Worm (Caenorhabditis elegans) whole organism, L4 larva: Measurements from ENCODE around the gene F07C3.9.

Experiments
- ama-1 ChIP-seq: fragments of 150-350 bp; optimal IDR thresholded peaks from 2 replicates; lab custom pipeline; 2014; ENCODE audit warnings: inconsistent platforms, mixed read lengths
- ces-1 ChIP-seq: fragments of 150-350 bp; sonication (generic microtip); optimal IDR thresholded peaks from 4 replicates; lab custom pipeline; 2014; ENCODE audit warnings: missing biosample characterization, missing genetic modification reagents, missing genetic modification characterization
- daf-8 ChIP-seq: fragments of 200-800 bp; sonication (Bioruptor generic); IDR thresholded peaks from 2 replicates; pipeline ENCODE4 v1.3.6; 2022; ENCODE audit warnings: missing genetic modification characterization, missing compliant biosample characterization
- egl-27 ChIP-seq: sonication (generic microtip); optimal IDR thresholded peaks from 3 replicates; lab custom pipeline; 2017; ENCODE audit warnings: missing biosample characterization, missing genetic modification reagents, missing genetic modification characterization
- hlh-30 ChIP-seq: sonication (generic microtip); optimal IDR thresholded peaks from 2 replicates; lab custom pipeline; 2017; ENCODE audit warnings: antibody characterized with exemption, mild to moderate bottlenecking, missing genetic modification characterization, missing compliant biosample characterization; ENCODE audit not compliant: insufficient read depth
- jun-1 ChIP-seq: fragments of 150-350 bp; optimal IDR thresholded peaks from 2 replicates; lab custom pipeline; 2014; ENCODE audit warnings: missing biosample characterization, missing genetic modification reagents, missing genetic modification characterization
- lin-13 ChIP-seq: fragments of 150-350 bp; optimal IDR thresholded peaks from 2 replicates; lab custom pipeline; 2014; ENCODE audit warnings: missing biosample characterization, missing genetic modification reagents, missing genetic modification characterization
- lin-39 ChIP-seq: fragments of 150-350 bp; optimal IDR thresholded peaks from 2 replicates; lab custom pipeline; 2014; ENCODE audit warnings: missing biosample characterization, missing genetic modification reagents, missing genetic modification characterization
- nhr-11 ChIP-seq: fragments of 150-350 bp; optimal IDR thresholded peaks from 2 replicates; lab custom pipeline; 2014; ENCODE audit warnings: missing biosample characterization, missing genetic modification characterization
- nhr-28 ChIP-seq: fragments of 150-350 bp; optimal IDR thresholded peaks from 2 replicates; lab custom pipeline; 2014; ENCODE audit warnings: missing biosample characterization, missing genetic modification characterization
- unc-39 ChIP-seq: sonication (generic microtip); optimal IDR thresholded peaks from 2 replicates; lab custom pipeline; 2017; ENCODE audit warnings: missing biosample characterization, missing genetic modification characterization
- unc-62 ChIP-seq, 3 experiments: fragments of 150-350 bp in 1 of 3; sonication (generic microtip); optimal IDR thresholded peaks in 2 of 3; peaks in 1 of 3; 1 replicate in 1 of 3; 2 replicates in 2 of 3; lab custom pipeline; 2014 to 2017; ENCODE audit warnings: missing biosample characterization in 3 of 3, missing genetic modification characterization in 3 of 3, missing genetic modification reagents in 3 of 3, missing genotype in 1 of 3
- ztf-11 ChIP-seq: fragments of 150-350 bp; optimal IDR thresholded peaks from 2 replicates; lab custom pipeline; 2014; ENCODE audit warnings: missing biosample characterization, missing genetic modification characterization

ce11 chrV:9208878-9209277 lies 45.6 kb downstream of the F07C3.9 start:
- TF ChIP-seq nhr-28 (no peak), nhr-11 (no peak), egl-27 (tag; lab: Kevin White, UChicago) (no peak), daf-8 (GFP tag; lab: Robert Waterston, UW) (no peak), ces-1 (GFP tag; lab: Kevin White, UChicago) (no peak), ama-1 (lab: Kevin White, UChicago) (no peak), lin-39 (no peak), ztf-11 (tag; lab: Kevin White, UChicago) (no peak), unc-39 (tag; lab: Kevin White, UChicago) (no peak), lin-13 (GFP tag; lab: Kevin White, UChicago) (no peak), hlh-30 (tag; lab: Kevin White, UChicago) (no peak), jun-1 (tag; lab: Kevin White, UChicago) (no peak), unc-62 (GFP tag; optimal IDR thresholded peaks at IDR 0.05 in 1 of 2; lab: Kevin White, UChicago) (no peak), unc-62 (tag; optimal IDR thresholded peaks at IDR 0.05; lab: Kevin White, UChicago) (no peak)
